Fruit fly (Drosophila melanogaster) whole organism, wandering third instar larva: ENCODE measurements around the gene djl.

ENCODE experiments used
- Abd-B ChIP-seq: fragments of >200 bp; optimal IDR thresholded peaks from 2 replicates; lab custom pipeline; 2017; ENCODE audit warnings: missing biosample characterization, missing genetic modification characterization
- CG32264 ChIP-seq: fragments of 200-800 bp; sonication (Bioruptor generic); optimal IDR thresholded peaks from 2 replicates; lab custom pipeline; 2016; ENCODE audit warnings: missing biosample characterization, missing genetic modification characterization
- CG9705 ChIP-seq: fragments of 200-800 bp; sonication (Bioruptor generic); optimal IDR thresholded peaks from 2 replicates; lab custom pipeline; 2018; ENCODE audit warnings: missing biosample characterization, mild to moderate bottlenecking, missing genetic modification characterization
- CrebA ChIP-seq: fragments of 200-800 bp; sonication (Bioruptor generic); optimal IDR thresholded peaks from 2 replicates; lab custom pipeline; 2016; ENCODE audit warnings: missing biosample characterization, mild to moderate bottlenecking, missing genetic modification characterization, borderline replicate concordance
- Dfd ChIP-seq: fragments of >200 bp; optimal IDR thresholded peaks from 2 replicates; lab custom pipeline; 2017; ENCODE audit warnings: missing biosample characterization, missing genetic modification characterization
- Dif ChIP-seq: fragments of 200-275, 200-300 bp; sonication (Bioruptor generic); optimal IDR thresholded peaks from 2 replicates; lab custom pipeline; 2018; ENCODE audit warnings: missing biosample characterization, missing genetic modification characterization; ENCODE audit not compliant: partially characterized antibody
- GATAd ChIP-seq: sonication (Bioruptor generic); optimal IDR thresholded peaks from 2 replicates; lab custom pipeline; 2016; ENCODE audit warnings: missing biosample characterization, missing genetic modification characterization
- HLH106 ChIP-seq: fragments of 200-800 bp; optimal IDR thresholded peaks from 3 replicates; lab custom pipeline; 2019; ENCODE audit warnings: missing biosample characterization, mild to moderate bottlenecking, missing genetic modification characterization, moderate library complexity
- Hnf4 ChIP-seq: fragments of 200-800 bp; sonication (Bioruptor generic); optimal IDR thresholded peaks from 2 replicates; lab custom pipeline; 2016; ENCODE audit warnings: missing biosample characterization, mild to moderate bottlenecking, missing genetic modification characterization
- Hr78 ChIP-seq: fragments of >200 bp; optimal IDR thresholded peaks from 2 replicates; lab custom pipeline; 2017; ENCODE audit warnings: missing biosample characterization, missing genetic modification characterization
- Hr83 ChIP-seq: fragments of 200-300 bp; sonication (Bioruptor generic); optimal IDR thresholded peaks from 2 replicates; lab custom pipeline; 2016; ENCODE audit warnings: missing biosample characterization, mild to moderate bottlenecking, missing genetic modification characterization, moderate library complexity; ENCODE audit not compliant: poor library complexity, severe bottlenecking
- Jra ChIP-seq: sonication (Bioruptor generic); optimal IDR thresholded peaks from 2 replicates; lab custom pipeline; 2016; ENCODE audit warnings: missing biosample characterization, missing genetic modification characterization
- Mio ChIP-seq: sonication (Bioruptor generic); optimal IDR thresholded peaks from 2 replicates; lab custom pipeline; 2016; ENCODE audit warnings: missing biosample characterization, missing genetic modification characterization
- Myc ChIP-seq: fragments of >200 bp; optimal IDR thresholded peaks from 2 replicates; lab custom pipeline; 2017
- N ChIP-seq: fragments of >200 bp; optimal IDR thresholded peaks from 2 replicates; lab custom pipeline; 2018; ENCODE audit warnings: missing biosample characterization, missing external identifiers, missing genetic modification characterization
- OdsH ChIP-seq: fragments of 200-800 bp; sonication (Bioruptor generic); optimal IDR thresholded peaks from 2 replicates; lab custom pipeline; 2016; ENCODE audit warnings: missing biosample characterization, mild to moderate bottlenecking, missing genetic modification characterization
- Rel ChIP-seq, 2 experiments: fragments of 200-800 bp; sonication (Bioruptor generic) in 1 of 2; optimal IDR thresholded peaks; 2 replicates in 1 of 2; 3 replicates in 1 of 2; lab custom pipeline; 2016 to 2019; ENCODE audit warnings: mild to moderate bottlenecking in 2 of 2, missing biosample characterization in 2 of 2, missing genetic modification characterization in 2 of 2, moderate library complexity in 1 of 2
- Sp1 ChIP-seq: fragments of 200-800 bp; sonication (Bioruptor generic); optimal IDR thresholded peaks from 3 replicates; lab custom pipeline; 2019; ENCODE audit warnings: missing biosample characterization, mild to moderate bottlenecking, missing genetic modification characterization, moderate library complexity
- Vsx2 ChIP-seq: fragments of 200-300, 225-300 bp; sonication (Bioruptor generic); optimal IDR thresholded peaks from 2 replicates; lab custom pipeline; 2018; ENCODE audit warnings: missing biosample characterization, missing genetic modification characterization; ENCODE audit not compliant: partially characterized antibody
- br ChIP-seq: fragments of 200-800 bp; sonication (Bioruptor generic); optimal IDR thresholded peaks from 2 replicates; lab custom pipeline; 2016; ENCODE audit warnings: missing biosample characterization, missing genetic modification characterization
- brk ChIP-seq: fragments of 200-800 bp; sonication (Bioruptor generic); optimal IDR thresholded peaks from 2 replicates; lab custom pipeline; 2016; ENCODE audit warnings: missing biosample characterization, mild to moderate bottlenecking, missing genetic modification characterization
- dl ChIP-seq, 2 experiments: fragments of 175-275, 200-275 bp in 1 of 2; fragments of 200-275 bp in 1 of 2; sonication (Bioruptor generic); optimal IDR thresholded peaks; lab custom pipeline; 2018; ENCODE audit warnings: mild to moderate bottlenecking in 2 of 2, missing biosample characterization in 2 of 2, missing genetic modification characterization in 2 of 2, moderate library complexity in 2 of 2; ENCODE audit not compliant: partially characterized antibody in 2 of 2, insufficient read depth in 1 of 2
- dmrt93B ChIP-seq: fragments of 200-800 bp; sonication (Bioruptor generic); optimal IDR thresholded peaks from 2 replicates; lab custom pipeline; 2018; ENCODE audit warnings: missing biosample characterization, mild to moderate bottlenecking, missing genetic modification characterization
- dsf ChIP-seq: sonication (Bioruptor generic); optimal IDR thresholded peaks from 2 replicates; lab custom pipeline; 2016; ENCODE audit warnings: missing biosample characterization, missing genetic modification characterization, borderline replicate concordance
- ey ChIP-seq: fragments of 200-800 bp; sonication (Bioruptor generic); optimal IDR thresholded peaks from 2 replicates; lab custom pipeline; 2016; ENCODE audit warnings: missing biosample characterization, missing genetic modification characterization
- foxo ChIP-seq, 2 experiments: fragments of 200-800 bp; sonication (Bioruptor generic); optimal IDR thresholded peaks; 2 replicates in 1 of 2; 3 replicates in 1 of 2; lab custom pipeline; 2016 to 2017; ENCODE audit warnings: missing biosample characterization in 2 of 2, missing genetic modification characterization in 2 of 2
- fru ChIP-seq: fragments of 200-800 bp; sonication (Bioruptor generic); optimal IDR thresholded peaks from 3 replicates; lab custom pipeline; 2016; ENCODE audit warnings: missing biosample characterization, mild to moderate bottlenecking, missing genetic modification characterization
- h ChIP-seq: fragments of 200-800 bp; sonication (Bioruptor generic); optimal IDR thresholded peaks from 3 replicates; lab custom pipeline; 2016; ENCODE audit warnings: missing biosample characterization, mild to moderate bottlenecking, missing genetic modification characterization
- jim ChIP-seq: fragments of 175-275, 200-325 bp; sonication (Bioruptor generic); optimal IDR thresholded peaks from 2 replicates; lab custom pipeline; 2016; ENCODE audit warnings: missing biosample characterization, mild to moderate bottlenecking, missing genetic modification characterization
- lola ChIP-seq: fragments of >200 bp; optimal IDR thresholded peaks from 2 replicates; lab custom pipeline; 2017; ENCODE audit warnings: missing biosample characterization, missing genetic modification characterization
- pan ChIP-seq: fragments of >200 bp; optimal IDR thresholded peaks from 2 replicates; lab custom pipeline; 2017
- psq ChIP-seq: fragments of 200-800 bp; sonication (Bioruptor generic); optimal IDR thresholded peaks from 3 replicates; lab custom pipeline; 2017; ENCODE audit warnings: missing biosample characterization, mild to moderate bottlenecking, missing genetic modification characterization, moderate library complexity
- rgr ChIP-seq: fragments of 200-800 bp; sonication (Bioruptor generic); optimal IDR thresholded peaks from 3 replicates; lab custom pipeline; 2016; ENCODE audit warnings: missing biosample characterization, mild to moderate bottlenecking, missing genetic modification characterization
- sage ChIP-seq: fragments of 200-800 bp; sonication (Bioruptor generic); optimal IDR thresholded peaks from 2 replicates; lab custom pipeline; 2016; ENCODE audit warnings: missing biosample characterization, mild to moderate bottlenecking, missing genetic modification characterization
- sv ChIP-seq: fragments of 200-800 bp; sonication (Bioruptor generic); optimal IDR thresholded peaks from 3 replicates; lab custom pipeline; 2016; ENCODE audit warnings: missing biosample characterization, missing genetic modification characterization
- tai ChIP-seq: sonication (Bioruptor generic); optimal IDR thresholded peaks from 2 replicates; lab custom pipeline; 2016; ENCODE audit warnings: missing biosample characterization, missing genetic modification characterization
- usp ChIP-seq: fragments of >200 bp; optimal IDR thresholded peaks from 2 replicates; lab custom pipeline; 2017; ENCODE audit warnings: missing biosample characterization, missing genetic modification characterization
- woc ChIP-seq: sonication (Bioruptor generic); optimal IDR thresholded peaks from 2 replicates; lab custom pipeline; 2016; ENCODE audit warnings: missing biosample characterization, mild to moderate bottlenecking, missing genetic modification characterization

Gene djl

DNA sequence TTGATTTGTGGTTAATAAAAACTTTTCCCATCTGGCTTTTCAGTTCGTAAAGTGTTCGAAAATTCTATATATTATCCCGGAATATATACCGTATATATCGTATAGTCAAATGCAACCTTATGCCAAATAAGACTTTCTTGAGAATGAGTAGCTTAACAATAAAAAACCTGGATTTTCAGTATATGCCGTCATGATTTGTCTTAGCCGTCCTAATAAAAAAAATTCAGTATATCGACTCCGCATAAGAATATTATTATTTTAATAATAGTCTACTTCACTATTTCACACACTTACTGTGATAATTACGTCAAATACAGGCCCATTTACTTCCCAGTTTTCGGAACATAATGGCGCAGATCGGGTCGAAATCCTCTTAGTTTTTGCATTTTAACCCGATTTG is 1.3 kb downstream of the djl start, which contains the start of gene Mst84B:
Mst84B (plus strand) TSS at position 301 of the 400 bp plus-strand sequence.
- TF ChIP-seq Jra (no peak), CrebA (GFP tag; lab: Kevin White, UChicago) (no peak), h (no peak), tai (GFP tag; lab: Kevin White, UChicago) (no peak)

DNA sequence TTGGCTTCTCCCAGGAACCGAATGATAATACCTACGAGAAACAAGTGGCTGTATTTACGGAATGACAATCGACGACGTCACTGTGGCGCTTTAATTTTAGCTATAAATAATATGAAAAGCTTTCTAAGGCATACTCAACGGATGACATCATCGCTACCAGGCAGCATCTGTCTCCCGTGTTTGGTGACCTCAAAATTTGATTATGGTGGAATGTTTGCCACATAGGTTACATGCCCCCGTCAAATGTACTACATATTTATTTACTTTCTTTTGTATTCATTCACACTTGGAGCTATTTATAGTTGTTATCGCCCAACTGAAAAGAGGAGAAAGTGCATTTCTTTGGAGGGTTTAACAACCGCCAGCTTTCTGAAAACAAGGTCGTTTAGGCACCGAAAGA is 5.7 kb downstream of the djl start:
- TF ChIP-seq woc (GFP tag; lab: Kevin White, UChicago) = no peak
- no peak for TF ChIP-seq Sp1 (GFP tag; lab: Kevin White, UChicago)

dm6 chr3R:7067092-7067491 is 6.5 kb downstream of the djl start, which contains the start of the genes CG1105 and CG1965:
TSS of gene CG1105 (minus strand) at chr3R:7067136.
TSS of gene CG1965 (plus strand) at chr3R:7067401.
- TF ChIP-seq br (GFP tag; lab: Kevin White, UChicago) (peak; percentile 87), Mio (GFP tag; lab: Kevin White, UChicago) (peak; percentile 41), CG9705 (GFP tag; lab: Kevin White, UChicago) (peak; percentile 83), GATAd (GFP tag; lab: Kevin White, UChicago) (no peak), HLH106 (peak; percentile 92), tai (GFP tag; lab: Kevin White, UChicago) (peak; percentile 95), Myc (lab: Kevin White, UChicago) (no peak), dmrt93B (GFP tag; lab: Kevin White, UChicago) (peak; percentile 82), Vsx2 (GFP tag; lab: Kevin White, UChicago) (no peak), dsf (GFP tag; lab: Kevin White, UChicago) (peak; percentile 92), woc (GFP tag; lab: Kevin White, UChicago) (peak; percentile 83), rgr (GFP tag; lab: Kevin White, UChicago) (peak; percentile 90), Jra (peak; percentile 93), lola (no peak), pan (lab: Kevin White, UChicago) (no peak), jim (GFP tag; lab: Kevin White, UChicago) (peak; percentile 21), Hnf4 (GFP tag; lab: Kevin White, UChicago) (peak; percentile 95), CG32264 (peak; percentile 74), usp (no peak), sage (GFP tag; lab: Kevin White, UChicago) (peak; percentile 82), OdsH (GFP tag; lab: Kevin White, UChicago) (peak; percentile 84), Hr78 (GFP tag; lab: Kevin White, UChicago) (no peak), Rel (GFP tag; optimal IDR thresholded peaks at IDR 0.05; lab: Kevin White, UChicago) (no peak), Rel (tag; optimal IDR thresholded peaks at IDR 0.05; lab: Kevin White, UChicago) (peak; percentile 68), foxo (GFP tag; optimal IDR thresholded peaks at IDR 0.05; lab: Kevin White, UChicago) (peak; percentile 4 to 94), CrebA (GFP tag; lab: Kevin White, UChicago) (no peak), sv (peak; percentile 89), psq (GFP tag; lab: Kevin White, UChicago) (peak; percentile 78), fru (peak; percentile 90), Hr83 (GFP tag; lab: Kevin White, UChicago) (peak; percentile 59), dl (GFP tag; optimal IDR thresholded peaks at IDR 0.05; lab: Kevin White, UChicago; ENCODE audit: insufficient read depth in 1 of 2, partially characterized antibody in 2 of 2) (no peak), brk (GFP tag; lab: Kevin White, UChicago) (no peak), Dif (GFP tag; lab: Kevin White, UChicago) (no peak), N (GFP tag; lab: Kevin White, UChicago) (no peak), Dfd (GFP tag; lab: Kevin White, UChicago) (no peak), h (peak; percentile 93), Abd-B (no peak), ey (GFP tag; lab: Kevin White, UChicago) (peak; percentile 91), Sp1 (GFP tag; lab: Kevin White, UChicago) (peak; percentile 83)
